Worm (Caenorhabditis elegans): ENCODE measurements around the gene F54D12.7.

ce11 chrII:1423660-1424059 lies 38.5 kb upstream of the F54D12.7 start, which contains the start of gene Y51H7C.10:
- TF ChIP-seq ztf-28 (GFP tag; IDR thresholded peaks at IDR 0.05) (no peak), bed-2 (GFP tag; IDR thresholded peaks at IDR 0.05) (no peak), T07F8.4 (tag; optimal IDR thresholded peaks at IDR 0.05) (no peak)
